ENCODE assay signal across 3 worm cellular contexts in genomic region chrIII:11490221-11490620, ce11.
TF ChIP-seq lines count a peak whose summit lies in the region.

No protein-coding gene starts in this region.

TF ChIP-seq in whole organism, L3 larva, 47 proteins besides CTCF, POLR2A, EP300 and RAD21:
- TF ChIP-seq hmg-11 (tag; optimal IDR thresholded peaks at IDR 0.05; lab: Kevin White, UChicago) (no peak), ceh-82 (tag; optimal IDR thresholded peaks at IDR 0.05; lab: Kevin White, UChicago) (no peak), fkh-10 (GFP tag; optimal IDR thresholded peaks at IDR 0.05; lab: Kevin White, UChicago) (no peak), zag-1 (tag; optimal IDR thresholded peaks at IDR 0.05; lab: Kevin White, UChicago) (no peak), mml-1 (tag; optimal IDR thresholded peaks at IDR 0.05; lab: Kevin White, UChicago) (no peak), nfya-1 (tag; optimal IDR thresholded peaks at IDR 0.05; lab: Kevin White, UChicago; ENCODE audit: insufficient read depth) (peak; percentile 92), ZK546.5 (tag; optimal IDR thresholded peaks at IDR 0.05; lab: Kevin White, UChicago) (no peak)

TF ChIP-seq in whole organism, late embryonic, 69 proteins besides CTCF, POLR2A, EP300 and RAD21:
- TF ChIP-seq nfya-1 (tag; optimal IDR thresholded peaks at IDR 0.05; lab: Kevin White, UChicago) (peak; percentile 89), sox-4 (tag; optimal IDR thresholded peaks at IDR 0.05; lab: Kevin White, UChicago) (no peak)

TF ChIP-seq in whole organism, young adult, 124 proteins besides CTCF, POLR2A, EP300 and RAD21:
- TF ChIP-seq let-526 (GFP tag; IDR thresholded peaks at IDR 0.05; lab: Robert Waterston, UW) (no peak), nfyb-1 (GFP tag; IDR thresholded peaks at IDR 0.05; lab: Robert Waterston, UW) (peak; percentile 72; the same call in 1 of the 2 replicates)
